Worm (Caenorhabditis elegans) whole organism, L1 larva: ENCODE results near the gene sre-36.

Experiments used
- elt-2 ChIP-seq: sonication (generic microtip); optimal IDR thresholded peaks from 2 replicates; lab custom pipeline; 2016; ENCODE audit warnings: missing genetic modification characterization, mild to moderate bottlenecking, inconsistent platforms, missing compliant biosample characterization, missing genetic modification reagents
- elt-3 ChIP-seq, 6 experiments: fragments of 150-350 bp in 1 of 6; sonication (generic microtip); optimal IDR thresholded peaks; 2 replicates each; lab custom pipeline; 2017 to 2018; ENCODE audit warnings: missing biosample characterization in 6 of 6, missing genetic modification characterization in 6 of 6, inconsistent platforms in 1 of 6
- fos-1 ChIP-seq: fragments of 150-350 bp; optimal IDR thresholded peaks from 2 replicates; lab custom pipeline; 2014; ENCODE audit warnings: missing biosample characterization, missing genetic modification characterization
- hlh-17 ChIP-seq: fragments of 200-800 bp; sonication (Bioruptor generic); optimal IDR thresholded peaks from 2 replicates; lab custom pipeline; 2018; ENCODE audit warnings: missing genetic modification characterization, mild to moderate bottlenecking, missing compliant biosample characterization, moderate library complexity, borderline replicate concordance
- hlh-4 ChIP-seq: sonication (generic microtip); optimal IDR thresholded peaks from 2 replicates; lab custom pipeline; 2016; ENCODE audit warnings: mild to moderate bottlenecking, missing genetic modification characterization, missing compliant biosample characterization
- nhr-47 ChIP-seq: sonication (generic microtip); optimal IDR thresholded peaks from 2 replicates; lab custom pipeline; 2016; ENCODE audit warnings: mild to moderate bottlenecking, missing genetic modification characterization, moderate library complexity, missing compliant biosample characterization
- unc-98 ChIP-seq: fragments of 200-800 bp; sonication (Bioruptor generic); IDR thresholded peaks from 2 replicates; pipeline ENCODE4 v1.3.6; 2022; ENCODE audit warnings: missing genetic modification characterization, missing compliant biosample characterization

ce11 chrV:16350775-16351378, 48.6 kb upstream of the sre-36 start:
- TF ChIP-seq hlh-4 (no peak), fos-1 (tag; lab: Kevin White, UChicago) (no peak), elt-2 (tag; lab: Kevin White, UChicago) (peak; percentile 39), nhr-47 (tag; lab: Kevin White, UChicago) (peak; percentile 67), hlh-17 (GFP tag; lab: Kevin White, UChicago) (no peak), elt-3 (tag; optimal IDR thresholded peaks at IDR 0.05; lab: Kevin White, UChicago) (no peak), unc-98 (GFP tag; lab: Robert Waterston, UW) (no peak)
